Worm (Caenorhabditis elegans) whole organism, L4 larva: Measurements from ENCODE around the gene str-52.
A peak's percentile ranks its signal among the peaks of the same experiment; 100 is the strongest.

Experiments
- D1046.2 ChIP-seq: fragments of 200-800 bp; sonication (Bioruptor generic); IDR thresholded peaks from 2 replicates; pipeline ENCODE4 v1.3.6; 2022; ENCODE audit warnings: missing genetic modification characterization, missing compliant biosample characterization
- F10B5.3 ChIP-seq: sonication (generic microtip); optimal IDR thresholded peaks from 2 replicates; lab custom pipeline; 2016; ENCODE audit warnings: mild to moderate bottlenecking, missing genetic modification characterization, missing compliant biosample characterization
- F37D6.2 ChIP-seq: sonication (generic microtip); optimal IDR thresholded peaks from 2 replicates; lab custom pipeline; 2016; ENCODE audit warnings: mild to moderate bottlenecking, missing genetic modification characterization, missing compliant biosample characterization
- F44E2.7 ChIP-seq: fragments of 200-800 bp; sonication (Bioruptor generic); IDR thresholded peaks from 2 replicates; pipeline ENCODE4 v2.1.2; 2022; ENCODE audit warnings: missing genetic modification characterization, missing compliant biosample characterization
- F49E8.2 ChIP-seq: sonication (generic microtip); optimal IDR thresholded peaks from 2 replicates; lab custom pipeline; 2016; ENCODE audit warnings: missing compliant biosample characterization, mild to moderate bottlenecking, missing genetic modification characterization, borderline replicate concordance
- R02D3.7 ChIP-seq: fragments of 150-350 bp; sonication (generic microtip); optimal IDR thresholded peaks from 3 replicates; lab custom pipeline; 2014; ENCODE audit warnings: missing biosample characterization, missing genetic modification characterization
- T26A8.4 ChIP-seq: fragments of 200-800 bp; sonication (Bioruptor generic); IDR thresholded peaks from 2 replicates; pipeline ENCODE4 v1.3.6; 2022; ENCODE audit warnings: missing genetic modification characterization, missing compliant biosample characterization
- Y105C5A.15 ChIP-seq: fragments of 200-800 bp; sonication (Bioruptor generic); IDR thresholded peaks from 2 replicates; pipeline ENCODE4 v1.3.6; 2022; ENCODE audit warnings: missing genetic modification characterization, missing compliant biosample characterization
- aha-1 ChIP-seq: fragments of 150-350 bp; peaks from one replicate; lab custom pipeline; 2014; ENCODE audit warnings: missing biosample characterization, missing genetic modification characterization
- ama-1 ChIP-seq: fragments of 150-350 bp; optimal IDR thresholded peaks from 2 replicates; lab custom pipeline; 2014; ENCODE audit warnings: inconsistent platforms, mixed read lengths
- attf-4 ChIP-seq: sonication (generic microtip); optimal IDR thresholded peaks from 3 replicates; lab custom pipeline; 2017; ENCODE audit warnings: missing biosample characterization, missing genetic modification characterization
- ceh-20 ChIP-seq: fragments of 200-800 bp; sonication (Bioruptor generic); IDR thresholded peaks from 2 replicates; pipeline ENCODE4 v1.3.6; 2022; ENCODE audit warnings: missing genetic modification reagents, missing genetic modification characterization, missing compliant biosample characterization
- ceh-28 ChIP-seq: fragments of 150-350 bp; optimal IDR thresholded peaks from 2 replicates; lab custom pipeline; 2014; ENCODE audit warnings: missing biosample characterization, missing genetic modification reagents, missing genetic modification characterization
- ceh-44 ChIP-seq: fragments of 200-800 bp; sonication (Bioruptor generic); IDR thresholded peaks from 2 replicates; pipeline ENCODE4 v1.3.6; 2022; ENCODE audit warnings: missing genetic modification reagents, missing genetic modification characterization, missing compliant biosample characterization
- ces-1 ChIP-seq: fragments of 150-350 bp; sonication (generic microtip); optimal IDR thresholded peaks from 4 replicates; lab custom pipeline; 2014; ENCODE audit warnings: missing biosample characterization, missing genetic modification reagents, missing genetic modification characterization
- cey-2 ChIP-seq: sonication (generic microtip); optimal IDR thresholded peaks from 3 replicates; lab custom pipeline; 2017; ENCODE audit warnings: missing genetic modification characterization, mild to moderate bottlenecking, missing compliant biosample characterization, antibody characterized with exemption, borderline replicate concordance; ENCODE audit not compliant: insufficient read depth
- ctbp-1 ChIP-seq: fragments of 200-800 bp; sonication (Bioruptor generic); IDR thresholded peaks from 2 replicates; pipeline ENCODE4 v1.3.6; 2022; ENCODE audit warnings: missing genetic modification reagents, missing genetic modification characterization, missing compliant biosample characterization
- daf-12 ChIP-seq: fragments of 150-350 bp; optimal IDR thresholded peaks from 2 replicates; lab custom pipeline; 2014; ENCODE audit warnings: missing biosample characterization, missing genetic modification reagents, missing genetic modification characterization
- daf-19 ChIP-seq: fragments of 200-800 bp; sonication (Bioruptor generic); conservative IDR thresholded peaks from 2 replicates; pipeline ENCODE4 v1.3.6; 2022; ENCODE audit warnings: missing genetic modification characterization, missing compliant biosample characterization
- daf-8 ChIP-seq: fragments of 200-800 bp; sonication (Bioruptor generic); IDR thresholded peaks from 2 replicates; pipeline ENCODE4 v1.3.6; 2022; ENCODE audit warnings: missing genetic modification characterization, missing compliant biosample characterization
- dmd-8 ChIP-seq: fragments of 200-800 bp; sonication (Bioruptor generic); IDR thresholded peaks from 2 replicates; pipeline ENCODE4 v1.3.6; 2022; ENCODE audit warnings: missing genetic modification characterization, missing compliant biosample characterization
- dpl-1 ChIP-seq: fragments of 150-350 bp; optimal IDR thresholded peaks from 2 replicates; lab custom pipeline; 2014; ENCODE audit warnings: missing biosample characterization, missing genetic modification reagents, missing genetic modification characterization
- fkh-10 ChIP-seq: fragments of 150-350 bp; optimal IDR thresholded peaks from 2 replicates; lab custom pipeline; 2014; ENCODE audit warnings: missing biosample characterization, missing genetic modification reagents, missing genetic modification characterization
- fos-1 ChIP-seq: fragments of 150-350 bp; optimal IDR thresholded peaks from 2 replicates; lab custom pipeline; 2014; ENCODE audit warnings: missing biosample characterization, missing genetic modification characterization
- gei-8 ChIP-seq: fragments of 200-800 bp; sonication (Bioruptor generic); optimal IDR thresholded peaks from 2 replicates; lab custom pipeline; 2018; ENCODE audit warnings: mild to moderate bottlenecking, missing genetic modification characterization, missing compliant biosample characterization
- hlh-11 ChIP-seq: fragments of 200-800 bp; sonication (Bioruptor generic); optimal IDR thresholded peaks from 2 replicates; lab custom pipeline; 2018; ENCODE audit warnings: mild to moderate bottlenecking, missing genetic modification characterization, missing compliant biosample characterization
- hlh-30 ChIP-seq: sonication (generic microtip); optimal IDR thresholded peaks from 2 replicates; lab custom pipeline; 2017; ENCODE audit warnings: antibody characterized with exemption, mild to moderate bottlenecking, missing genetic modification characterization, missing compliant biosample characterization; ENCODE audit not compliant: insufficient read depth
- lin-13 ChIP-seq: fragments of 150-350 bp; optimal IDR thresholded peaks from 2 replicates; lab custom pipeline; 2014; ENCODE audit warnings: missing biosample characterization, missing genetic modification reagents, missing genetic modification characterization
- lin-38 ChIP-seq: fragments of 200-800 bp; sonication (Bioruptor generic); IDR thresholded peaks from 2 replicates; pipeline ENCODE4 v1.3.6; 2022; ENCODE audit warnings: missing genetic modification reagents, missing genetic modification characterization, missing compliant biosample characterization
- lin-39 ChIP-seq: fragments of 150-350 bp; optimal IDR thresholded peaks from 2 replicates; lab custom pipeline; 2014; ENCODE audit warnings: missing biosample characterization, missing genetic modification reagents, missing genetic modification characterization
- lir-3 ChIP-seq: sonication (generic microtip); optimal IDR thresholded peaks from 2 replicates; lab custom pipeline; 2016; ENCODE audit warnings: mild to moderate bottlenecking, missing genetic modification characterization, missing compliant biosample characterization
- madf-9 ChIP-seq: fragments of 200-800 bp; sonication (Bioruptor generic); conservative IDR thresholded peaks from 2 replicates; pipeline ENCODE4 v1.3.6; 2022; ENCODE audit warnings: missing genetic modification reagents, missing genetic modification characterization, missing compliant biosample characterization
- mdl-1 ChIP-seq, 2 experiments: fragments of 150-350 bp in 1 of 2; sonication (generic microtip) in 1 of 2; optimal IDR thresholded peaks; 2 replicates each; lab custom pipeline; 2014 to 2017; ENCODE audit warnings: missing biosample characterization in 2 of 2, missing genetic modification characterization in 2 of 2
- mdt-29 ChIP-seq: fragments of 200-800 bp; sonication (Bioruptor generic); IDR thresholded peaks from 2 replicates; pipeline ENCODE4 v1.3.6; 2022; ENCODE audit warnings: missing genetic modification reagents, missing genetic modification characterization, missing compliant biosample characterization
- mes-2 ChIP-seq: sonication (generic microtip); optimal IDR thresholded peaks from 2 replicates; lab custom pipeline; 2016; ENCODE audit warnings: missing genotype, mild to moderate bottlenecking, missing genetic modification characterization, missing compliant biosample characterization; ENCODE audit not compliant: poor library complexity, severe bottlenecking
- nhr-11 ChIP-seq: fragments of 150-350 bp; optimal IDR thresholded peaks from 2 replicates; lab custom pipeline; 2014; ENCODE audit warnings: missing biosample characterization, missing genetic modification characterization
- nhr-111 ChIP-seq: fragments of 200-800 bp; sonication (Bioruptor generic); optimal IDR thresholded peaks from 2 replicates; lab custom pipeline; 2018; ENCODE audit warnings: mild to moderate bottlenecking, missing genetic modification characterization, missing compliant biosample characterization
- nhr-25 ChIP-seq: sonication (generic microtip); optimal IDR thresholded peaks from 2 replicates; lab custom pipeline; 2017; ENCODE audit warnings: missing genetic modification characterization, mild to moderate bottlenecking, missing compliant biosample characterization, antibody characterized with exemption, moderate library complexity, borderline replicate concordance; ENCODE audit not compliant: insufficient read depth
- nhr-28 ChIP-seq: fragments of 150-350 bp; optimal IDR thresholded peaks from 2 replicates; lab custom pipeline; 2014; ENCODE audit warnings: missing biosample characterization, missing genetic modification characterization
- nhr-41 ChIP-seq: fragments of 200-800 bp; sonication (Bioruptor generic); IDR thresholded peaks from 2 replicates; pipeline ENCODE4 v1.3.6; 2022; ENCODE audit warnings: missing genetic modification reagents, missing genetic modification characterization, missing compliant biosample characterization
- nhr-42 ChIP-seq: fragments of 200-800 bp; sonication (Bioruptor generic); IDR thresholded peaks from 2 replicates; pipeline ENCODE4 v1.3.6; 2022; ENCODE audit warnings: missing genetic modification characterization, missing compliant biosample characterization
- nhr-48 ChIP-seq: sonication (generic microtip); optimal IDR thresholded peaks from 2 replicates; lab custom pipeline; 2016; ENCODE audit warnings: mild to moderate bottlenecking, missing genetic modification characterization, missing compliant biosample characterization
- nhr-77 ChIP-seq: fragments of 150-350 bp; optimal IDR thresholded peaks from 2 replicates; lab custom pipeline; 2014; ENCODE audit warnings: missing biosample characterization, missing genetic modification characterization
- pqm-1 ChIP-seq: sonication (generic microtip); optimal IDR thresholded peaks from 2 replicates; lab custom pipeline; 2017; ENCODE audit warnings: missing biosample characterization, missing genetic modification characterization
- saeg-2 ChIP-seq: fragments of 200-800 bp; sonication (Bioruptor generic); IDR thresholded peaks from 2 replicates; pipeline ENCODE4 v1.3.6; 2022; ENCODE audit warnings: missing genetic modification reagents, missing genetic modification characterization, missing compliant biosample characterization
- sdz-12 ChIP-seq: fragments of 200-800 bp; sonication (Bioruptor generic); optimal IDR thresholded peaks from 2 replicates; lab custom pipeline; 2018; ENCODE audit warnings: mild to moderate bottlenecking, missing genetic modification characterization, missing compliant biosample characterization
- skn-1 ChIP-seq: fragments of 150-350 bp; optimal IDR thresholded peaks from 2 replicates; lab custom pipeline; 2014; ENCODE audit warnings: missing biosample characterization, missing genetic modification characterization
- snpc-1.2 ChIP-seq: fragments of 200-800 bp; sonication (Bioruptor generic); IDR thresholded peaks from 2 replicates; pipeline ENCODE4 v1.3.6; 2022; ENCODE audit warnings: missing genetic modification reagents, missing genetic modification characterization, missing compliant biosample characterization
- tra-1 ChIP-seq: fragments of 200-800 bp; sonication (Bioruptor generic); IDR thresholded peaks from 2 replicates; pipeline ENCODE4 v1.3.6; 2022; ENCODE audit warnings: missing genetic modification reagents, missing genetic modification characterization, missing compliant biosample characterization
- unc-130 ChIP-seq: sonication (generic microtip); optimal IDR thresholded peaks from 2 replicates; lab custom pipeline; 2016; ENCODE audit warnings: missing genetic modification reagents, missing genetic modification characterization, missing compliant biosample characterization
- unc-39 ChIP-seq: sonication (generic microtip); optimal IDR thresholded peaks from 2 replicates; lab custom pipeline; 2017; ENCODE audit warnings: missing biosample characterization, missing genetic modification characterization
- vab-7 ChIP-seq: fragments of 200-800 bp; sonication (Bioruptor generic); IDR thresholded peaks from 2 replicates; pipeline ENCODE4 v1.3.6; 2022; ENCODE audit warnings: missing genetic modification reagents, missing genetic modification characterization, missing compliant biosample characterization
- zag-1 ChIP-seq: fragments of 150-350 bp; optimal IDR thresholded peaks from 2 replicates; lab custom pipeline; 2014; ENCODE audit warnings: missing biosample characterization, missing genetic modification characterization

Gene str-52

DNA sequence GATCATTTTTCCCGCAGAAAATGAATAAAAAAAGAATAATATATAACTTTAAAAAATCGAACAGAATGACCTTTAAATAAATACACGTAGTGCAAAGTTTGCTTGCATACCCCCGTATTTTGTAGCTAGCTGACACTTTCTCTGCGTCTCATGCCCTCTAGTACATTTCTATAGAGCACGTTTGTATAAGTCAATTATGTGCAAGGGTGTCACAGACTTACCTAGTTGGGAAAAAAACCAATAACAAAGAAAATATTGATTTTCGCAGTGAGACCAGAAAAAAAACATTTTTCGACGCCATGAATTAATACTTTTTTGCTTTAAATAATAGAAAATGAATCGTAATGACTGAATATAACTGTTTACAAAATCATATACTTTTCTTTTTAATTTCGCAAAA is 36.6 kb downstream of the str-52 start, which contains the start of gene ckb-4:
ckb-4 (minus strand) TSS at position 140 of the 400 bp plus-strand sequence.
- TF ChIP-seq sdz-12 (GFP tag; lab: Kevin White, UChicago): no peak
- TF ChIP-seq nhr-42: no peak
- TF ChIP-seq ctbp-1 (GFP tag; lab: Robert Waterston, UW): no peak
- TF ChIP-seq ceh-20 (GFP tag; lab: Robert Waterston, UW): no peak
- no peak for TF ChIP-seq mdl-1 (tag; optimal IDR thresholded peaks at IDR 0.05; lab: Kevin White, UChicago)
- no peak for TF ChIP-seq hlh-11 (tag; lab: Kevin White, UChicago)
- TF ChIP-seq ces-1 (GFP tag; lab: Kevin White, UChicago): no peak
- no peak for TF ChIP-seq zag-1 (tag; lab: Kevin White, UChicago)
- peak; percentile 95 for TF ChIP-seq nhr-28 (tag; lab: Kevin White, UChicago)
- no peak for TF ChIP-seq vab-7 (GFP tag; lab: Robert Waterston, UW)
- TF ChIP-seq F10B5.3: no peak
- no peak for TF ChIP-seq unc-130 (GFP tag; lab: Kevin White, UChicago)
- TF ChIP-seq D1046.2: no peak
- TF ChIP-seq hlh-30 (tag; lab: Kevin White, UChicago): no peak
- no peak for TF ChIP-seq nhr-41
- TF ChIP-seq lin-13 (GFP tag; lab: Kevin White, UChicago): peak; percentile 26
- no peak for TF ChIP-seq madf-9 (GFP tag; lab: Robert Waterston, UW)
- TF ChIP-seq mdt-29 (GFP tag; lab: Robert Waterston, UW): no peak
- no peak for TF ChIP-seq nhr-48 (tag; lab: Kevin White, UChicago)
- TF ChIP-seq aha-1 (tag; lab: Kevin White, UChicago): peak; percentile 66
- no peak for TF ChIP-seq T26A8.4
- TF ChIP-seq pqm-1 (tag; lab: Kevin White, UChicago): peak; percentile 4
- TF ChIP-seq mes-2 (tag; lab: Kevin White, UChicago): no peak
- no peak for TF ChIP-seq fos-1 (tag; lab: Kevin White, UChicago)
- TF ChIP-seq daf-8 (GFP tag; lab: Robert Waterston, UW): no peak
- no peak for TF ChIP-seq fkh-10 (GFP tag; lab: Kevin White, UChicago)
- no peak for TF ChIP-seq lin-38 (GFP tag; lab: Robert Waterston, UW)
- no peak for TF ChIP-seq ceh-28
- no peak for TF ChIP-seq nhr-25
- TF ChIP-seq daf-12 (tag; lab: Kevin White, UChicago): no peak
- TF ChIP-seq skn-1 (tag; lab: Kevin White, UChicago): no peak
- no peak for TF ChIP-seq nhr-111 (GFP tag; lab: Kevin White, UChicago)
- TF ChIP-seq ceh-44 (GFP tag; lab: Robert Waterston, UW): no peak
- TF ChIP-seq cey-2 (tag; lab: Kevin White, UChicago): no peak
- no peak for TF ChIP-seq dmd-8
- no peak for TF ChIP-seq lir-3 (tag; lab: Kevin White, UChicago)
- no peak for TF ChIP-seq R02D3.7 (tag; lab: Kevin White, UChicago)
- no peak for TF ChIP-seq saeg-2 (GFP tag; lab: Robert Waterston, UW)
- peak; percentile 10 for TF ChIP-seq nhr-77 (tag; lab: Kevin White, UChicago)
- no peak for TF ChIP-seq unc-39 (tag; lab: Kevin White, UChicago)
- no peak for TF ChIP-seq gei-8 (GFP tag; lab: Kevin White, UChicago)
- TF ChIP-seq F49E8.2 (tag; lab: Kevin White, UChicago): no peak
- no peak for TF ChIP-seq lin-39 (tag; lab: Kevin White, UChicago)
- no peak for TF ChIP-seq Y105C5A.15 (GFP tag; lab: Robert Waterston, UW)
- TF ChIP-seq snpc-1.2 (GFP tag; lab: Robert Waterston, UW): no peak
- no peak for TF ChIP-seq F44E2.7
- TF ChIP-seq nhr-11 (tag; lab: Kevin White, UChicago): peak; percentile 15
- TF ChIP-seq daf-19 (GFP tag; lab: Robert Waterston, UW): no peak
- TF ChIP-seq F37D6.2 (tag; lab: Kevin White, UChicago): no peak
- no peak for TF ChIP-seq attf-4
- no peak for TF ChIP-seq ama-1 (lab: Kevin White, UChicago)
- peak; percentile 32 for TF ChIP-seq dpl-1 (GFP tag; lab: Kevin White, UChicago)
- TF ChIP-seq tra-1 (GFP tag; lab: Robert Waterston, UW): no peak
